Fruit fly (Drosophila melanogaster) whole organism, prepupa: Measurements from ENCODE around the gene CG34300.
A peak's percentile ranks its signal among the peaks of the same experiment; 100 is the strongest.

Experiments
- Blimp-1 ChIP-seq: fragments of 200-800 bp; sonication (Bioruptor generic); optimal IDR thresholded peaks from 3 replicates; lab custom pipeline; 2017; ENCODE audit warnings: missing biosample characterization, missing genetic modification characterization, mild to moderate bottlenecking, moderate library complexity, missing genetic modification reagents
- CG10631 ChIP-seq: fragments of 200-800 bp; sonication (Bioruptor generic); optimal IDR thresholded peaks from 2 replicates; lab custom pipeline; 2016; ENCODE audit warnings: missing biosample characterization, missing genetic modification characterization
- CG15336 ChIP-seq: fragments of 200-800 bp; sonication (Bioruptor generic); IDR thresholded peaks from 2 replicates; pipeline ENCODE4 v1.3.6; 2022; ENCODE audit warnings: missing biosample characterization, missing genetic modification characterization
- CG1621 ChIP-seq: fragments of 200-800 bp; sonication (Bioruptor generic); optimal IDR thresholded peaks from 3 replicates; lab custom pipeline; 2018; ENCODE audit warnings: missing biosample characterization, mild to moderate bottlenecking, missing genetic modification characterization
- CG16779 ChIP-seq: fragments of 200-800 bp; sonication (Bioruptor generic); optimal IDR thresholded peaks from 3 replicates; lab custom pipeline; 2017; ENCODE audit warnings: missing biosample characterization, mild to moderate bottlenecking, missing genetic modification characterization
- CG31627 ChIP-seq: fragments of 200-800 bp; sonication (Bioruptor generic); optimal IDR thresholded peaks from 3 replicates; lab custom pipeline; 2016; ENCODE audit warnings: missing biosample characterization, missing genetic modification characterization
- CG32006 ChIP-seq: fragments of 200-800 bp; sonication (Bioruptor generic); optimal IDR thresholded peaks from 3 replicates; lab custom pipeline; 2017; ENCODE audit warnings: missing biosample characterization, mild to moderate bottlenecking, missing genetic modification characterization
- CG3919 ChIP-seq: fragments of 200-800 bp; sonication (Bioruptor generic); optimal IDR thresholded peaks from 3 replicates; lab custom pipeline; 2016; ENCODE audit warnings: missing biosample characterization, missing genetic modification characterization
- CG6276 ChIP-seq: fragments of 200-800 bp; sonication (Bioruptor generic); optimal IDR thresholded peaks from 2 replicates; lab custom pipeline; 2017; ENCODE audit warnings: missing biosample characterization, mild to moderate bottlenecking, missing genetic modification characterization
- CG6854 ChIP-seq: fragments of 200-800 bp; sonication (Bioruptor generic); optimal IDR thresholded peaks from 2 replicates; lab custom pipeline; 2017; ENCODE audit warnings: missing biosample characterization, mild to moderate bottlenecking, missing genetic modification characterization
- CG7368 ChIP-seq: fragments of 200-800 bp; sonication (Bioruptor generic); optimal IDR thresholded peaks from 3 replicates; lab custom pipeline; 2016; ENCODE audit warnings: missing biosample characterization, missing genetic modification characterization
- CG8119 ChIP-seq: fragments of 200-800 bp; sonication (Bioruptor generic); IDR thresholded peaks from 3 replicates; pipeline ENCODE4 v1.3.6; 2022; ENCODE audit warnings: missing biosample characterization, missing genetic modification characterization
- CG8319 ChIP-seq: fragments of 200-800 bp; sonication (Bioruptor generic); optimal IDR thresholded peaks from 3 replicates; lab custom pipeline; 2016; ENCODE audit warnings: missing biosample characterization, missing genetic modification characterization
- CG9139 ChIP-seq: fragments of 200-800 bp; sonication (Bioruptor generic); optimal IDR thresholded peaks from 3 replicates; lab custom pipeline; 2017; ENCODE audit warnings: missing biosample characterization, mild to moderate bottlenecking, missing genetic modification characterization
- Eip75B ChIP-seq: fragments of 200-800 bp; sonication (Bioruptor generic); optimal IDR thresholded peaks from 3 replicates; lab custom pipeline; 2016; ENCODE audit warnings: missing biosample characterization, missing genetic modification characterization
- Eip78C ChIP-seq: fragments of 200-800 bp; sonication (Bioruptor generic); peaks from one replicate; lab custom pipeline; 2016; ENCODE audit warnings: missing biosample characterization, missing genetic modification characterization
- Ets21C ChIP-seq: fragments of 200-800 bp; sonication (Bioruptor generic); optimal IDR thresholded peaks from 3 replicates; lab custom pipeline; 2016; ENCODE audit warnings: missing biosample characterization, missing genetic modification characterization
- Ets96B ChIP-seq: fragments of 200-800 bp; optimal IDR thresholded peaks from 2 replicates; lab custom pipeline; 2019; ENCODE audit warnings: missing biosample characterization, mild to moderate bottlenecking, missing genetic modification characterization, moderate library complexity
- Gug ChIP-seq: fragments of 200-800 bp; sonication (Bioruptor generic); IDR thresholded peaks from 2 replicates; pipeline ENCODE4 v1.3.6; 2022; ENCODE audit warnings: missing biosample characterization, missing genetic modification characterization
- Hr4 ChIP-seq: fragments of 200-800 bp; sonication (Bioruptor generic); optimal IDR thresholded peaks from 3 replicates; lab custom pipeline; 2016; ENCODE audit warnings: missing biosample characterization, missing genetic modification characterization
- Lpt ChIP-seq: fragments of 200-800 bp; sonication (Bioruptor generic); optimal IDR thresholded peaks from 3 replicates; lab custom pipeline; 2016; ENCODE audit warnings: missing biosample characterization, missing genetic modification characterization
- OdsH ChIP-seq: fragments of 200-800 bp; sonication (Bioruptor generic); optimal IDR thresholded peaks from 3 replicates; lab custom pipeline; 2016; ENCODE audit warnings: missing biosample characterization, missing genetic modification characterization
- Smox ChIP-seq: fragments of 200-800 bp; sonication (Bioruptor generic); optimal IDR thresholded peaks from 3 replicates; lab custom pipeline; 2016; ENCODE audit warnings: missing biosample characterization, missing genetic modification characterization
- acj6 ChIP-seq: fragments of 200-800 bp; sonication (Bioruptor generic); optimal IDR thresholded peaks from 3 replicates; lab custom pipeline; 2016; ENCODE audit warnings: missing biosample characterization, missing genetic modification characterization
- cyc ChIP-seq: fragments of 200-800 bp; sonication (Bioruptor generic); optimal IDR thresholded peaks from 3 replicates; lab custom pipeline; 2016; ENCODE audit warnings: missing biosample characterization, missing genetic modification characterization
- dac ChIP-seq: fragments of 200-800 bp; sonication (Bioruptor generic); optimal IDR thresholded peaks from 2 replicates; lab custom pipeline; 2017; ENCODE audit warnings: missing biosample characterization, mild to moderate bottlenecking, missing genetic modification characterization
- eg ChIP-seq: fragments of 200-800 bp; sonication (Bioruptor generic); IDR thresholded peaks from 3 replicates; pipeline ENCODE4 v1.3.6; 2022; ENCODE audit warnings: missing biosample characterization, missing genetic modification characterization
- fd59A ChIP-seq: fragments of 200-800 bp; sonication (Bioruptor generic); optimal IDR thresholded peaks from 2 replicates; lab custom pipeline; 2017; ENCODE audit warnings: missing biosample characterization, mild to moderate bottlenecking, missing genetic modification characterization, missing genetic modification reagents
- fkh ChIP-seq: fragments of 200-800 bp; sonication (Bioruptor generic); optimal IDR thresholded peaks from 3 replicates; lab custom pipeline; 2017; ENCODE audit warnings: missing biosample characterization, mild to moderate bottlenecking, missing genetic modification characterization, moderate library complexity
- lz ChIP-seq: fragments of 200-800 bp; sonication (Bioruptor generic); optimal IDR thresholded peaks from 3 replicates; lab custom pipeline; 2016; ENCODE audit warnings: missing biosample characterization, missing genetic modification characterization
- net ChIP-seq: fragments of 200-800 bp; sonication (Bioruptor generic); optimal IDR thresholded peaks from 3 replicates; lab custom pipeline; 2016; ENCODE audit warnings: missing biosample characterization, missing genetic modification characterization
- pdm3 ChIP-seq: fragments of 200-800 bp; sonication (Bioruptor generic); optimal IDR thresholded peaks from 3 replicates; lab custom pipeline; 2016; ENCODE audit warnings: missing biosample characterization, missing genetic modification characterization
- svp ChIP-seq: fragments of 200-800 bp; sonication (Bioruptor generic); peaks from one replicate; lab custom pipeline; 2016; ENCODE audit warnings: missing biosample characterization, missing genetic modification characterization
- topi ChIP-seq: fragments of 200-800 bp; sonication (Bioruptor generic); optimal IDR thresholded peaks from 3 replicates; lab custom pipeline; 2016; ENCODE audit warnings: missing biosample characterization, missing genetic modification characterization
- vri ChIP-seq: fragments of 200-800 bp; sonication (Bioruptor generic); optimal IDR thresholded peaks from 3 replicates; lab custom pipeline; 2016; ENCODE audit warnings: missing biosample characterization, mild to moderate bottlenecking, missing genetic modification characterization

The CG34300 gene

DNA sequence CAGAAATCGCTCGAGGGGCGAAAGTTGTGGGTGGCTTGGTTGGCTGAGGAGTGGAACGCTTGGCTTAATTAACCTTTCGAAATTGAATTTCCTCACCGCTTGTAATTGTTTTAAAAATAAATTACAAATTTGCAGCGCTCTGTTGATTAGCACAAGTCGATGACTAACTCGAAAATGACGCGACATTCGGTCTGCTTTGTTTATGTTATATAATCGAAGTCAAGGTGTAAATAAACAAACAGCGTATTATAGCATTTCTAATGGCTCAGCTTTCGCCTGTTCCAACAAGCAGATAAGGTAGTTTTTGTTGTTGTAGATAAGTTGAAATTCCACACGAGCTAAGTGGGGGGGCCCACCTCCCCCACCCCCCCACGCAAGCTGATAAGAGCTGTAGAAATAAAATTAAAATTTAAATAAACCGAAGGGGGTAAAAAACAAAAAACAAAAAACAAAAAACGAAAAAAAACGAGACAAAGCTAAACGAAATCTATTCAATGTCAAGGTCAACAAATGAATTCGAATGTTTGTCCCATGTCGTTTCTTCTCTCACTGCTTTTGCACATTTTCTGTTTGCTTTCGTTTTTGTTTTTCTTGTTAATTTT, 1.5 kb upstream of the CG34300 start:
- peak; percentile 94 for TF ChIP-seq vri (GFP tag; lab: Kevin White, UChicago)
- TF ChIP-seq Ets21C (GFP tag; lab: Kevin White, UChicago): no peak
- TF ChIP-seq fkh (GFP tag; lab: Kevin White, UChicago): peak; percentile 14
- peak; percentile 63 for TF ChIP-seq svp (GFP tag; lab: Kevin White, UChicago)
- no peak for TF ChIP-seq pdm3
- no peak for TF ChIP-seq Smox (GFP tag; lab: Kevin White, UChicago)
- TF ChIP-seq fd59A (GFP tag; lab: Kevin White, UChicago): no peak

DNA sequence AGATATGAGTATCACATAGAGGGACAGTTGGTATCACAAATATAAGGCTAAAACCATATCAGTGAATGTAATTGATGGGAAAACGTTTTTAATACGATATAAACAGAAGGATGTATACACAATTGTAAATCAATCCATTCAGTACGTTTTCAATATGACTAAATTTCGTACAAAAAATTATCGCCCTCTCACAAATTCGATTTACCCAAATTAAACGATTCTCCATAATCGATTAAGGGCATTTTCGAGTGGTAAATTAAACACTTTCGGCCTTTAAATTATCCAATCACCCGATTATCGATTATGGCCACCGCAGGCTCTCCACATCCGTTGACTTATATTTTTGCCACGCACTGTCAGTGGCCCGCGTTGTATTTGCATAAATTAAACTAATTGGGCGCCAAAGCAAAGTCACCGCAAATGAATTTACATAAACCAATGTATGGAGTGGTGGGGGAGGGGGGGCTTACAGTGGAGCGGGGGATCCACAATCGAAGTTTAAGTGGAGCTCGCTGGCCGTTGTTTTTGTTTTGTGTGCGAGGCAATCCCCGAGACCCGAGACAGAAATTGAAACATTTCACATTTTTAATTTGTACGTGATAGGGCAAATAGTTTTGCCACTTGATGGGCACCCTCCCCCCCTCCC, 1.4 kb downstream of the CG34300 start:
- TF ChIP-seq Eip75B (GFP tag; lab: Kevin White, UChicago) (no peak), Ets21C (GFP tag; lab: Kevin White, UChicago) (no peak), eg (GFP tag; lab: Robert Waterston, UW) (no peak), Smox (GFP tag; lab: Kevin White, UChicago) (no peak), CG16779 (no peak), CG10631 (GFP tag; lab: Kevin White, UChicago) (no peak), Eip78C (GFP tag; lab: Kevin White, UChicago) (peak; percentile 48), Gug (GFP tag; lab: Robert Waterston, UW) (no peak), cyc (GFP tag; lab: Kevin White, UChicago) (no peak), lz (GFP tag; lab: Kevin White, UChicago) (no peak), fkh (GFP tag; lab: Kevin White, UChicago) (no peak), CG6276 (GFP tag; lab: Kevin White, UChicago) (no peak), CG3919 (GFP tag; lab: Kevin White, UChicago) (no peak), CG1621 (tag; lab: Kevin White, UChicago) (no peak), CG15336 (GFP tag; lab: Robert Waterston, UW) (0 out of 2 replicates have a peak, but pooled peaks have one; percentile 20), CG31627 (GFP tag; lab: Kevin White, UChicago) (no peak), CG32006 (peak; percentile 12), Blimp-1 (GFP tag; lab: Kevin White, UChicago) (no peak), CG6854 (GFP tag; lab: Kevin White, UChicago) (no peak), Lpt (no peak), CG8319 (GFP tag; lab: Kevin White, UChicago) (no peak), acj6 (GFP tag; lab: Kevin White, UChicago) (no peak), net (no peak)

DNA sequence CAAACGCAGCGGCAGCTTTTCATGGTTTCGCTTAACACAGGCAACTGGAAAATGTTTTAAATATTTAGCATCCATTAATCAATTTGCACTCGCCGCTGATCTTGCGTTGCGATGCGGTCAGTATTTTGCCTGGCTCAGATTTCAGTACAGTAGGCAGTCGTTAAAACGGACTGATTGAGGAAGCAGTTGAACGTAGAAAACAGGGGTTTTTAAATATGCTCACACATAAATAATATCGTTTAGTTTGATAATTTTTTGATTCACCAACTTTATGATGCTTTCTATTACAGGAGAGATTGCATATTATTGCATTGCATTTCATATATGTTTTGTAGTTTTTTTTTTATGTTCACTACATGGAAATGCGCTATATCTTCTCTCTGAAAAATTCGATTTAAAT, 3.1 kb downstream of the CG34300 start:
- TF ChIP-seq lz (GFP tag; lab: Kevin White, UChicago) (no peak), CG8119 (GFP tag; lab: Robert Waterston, UW) (no peak), CG6276 (GFP tag; lab: Kevin White, UChicago) (no peak), vri (GFP tag; lab: Kevin White, UChicago) (no peak), topi (no peak), OdsH (GFP tag; lab: Kevin White, UChicago) (no peak), fd59A (GFP tag; lab: Kevin White, UChicago) (no peak), dac (GFP tag; lab: Kevin White, UChicago) (no peak), Smox (GFP tag; lab: Kevin White, UChicago) (no peak), CG7368 (GFP tag; lab: Kevin White, UChicago) (no peak), CG1621 (tag; lab: Kevin White, UChicago) (no peak), Eip78C (GFP tag; lab: Kevin White, UChicago) (peak; percentile 51), Lpt (no peak), svp (GFP tag; lab: Kevin White, UChicago) (peak; percentile 89), Ets96B (no peak), CG9139 (GFP tag; lab: Kevin White, UChicago) (no peak), CG8319 (GFP tag; lab: Kevin White, UChicago) (no peak), CG32006 (peak; percentile 15), Hr4 (GFP tag; lab: Kevin White, UChicago) (peak; percentile 15)
